Worm (Caenorhabditis elegans): Measurements from ENCODE around the gene srh-102.

DNA sequence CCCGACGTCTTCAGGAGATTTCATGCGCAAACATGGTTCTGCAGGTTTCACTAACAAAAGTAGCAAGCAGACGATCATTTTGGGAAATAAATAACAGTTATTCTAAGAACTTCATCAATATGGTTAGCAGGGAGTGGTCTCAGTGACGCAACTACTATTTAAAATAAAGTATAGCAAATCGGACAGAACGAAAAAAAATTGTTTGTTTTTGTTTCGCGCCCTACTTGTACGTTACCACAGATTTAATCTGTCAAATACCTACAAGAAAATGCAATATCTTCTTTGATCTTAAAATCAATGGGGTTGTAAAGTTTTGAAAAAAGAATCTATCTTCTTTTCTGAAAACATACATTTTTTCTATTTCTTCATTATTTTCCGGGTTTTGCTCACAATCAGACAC lies 33.6 kb upstream of the srh-102 start, which contains the start of gene srz-96:
- TF ChIP-seq nhr-77 (tag; optimal IDR thresholded peaks at IDR 0.05): no peak
- no peak for TF ChIP-seq ztf-11 (tag; optimal IDR thresholded peaks at IDR 0.05)
- no peak for TF ChIP-seq nhr-85 (tag)
- no peak for TF ChIP-seq elt-2 (tag; optimal IDR thresholded peaks at IDR 0.05)
- no peak for TF ChIP-seq pqm-1 (tag; optimal IDR thresholded peaks at IDR 0.05)
- TF ChIP-seq unc-130 (tag; optimal IDR thresholded peaks at IDR 0.05): no peak
- no peak for TF ChIP-seq blmp-1 (tag; optimal IDR thresholded peaks at IDR 0.05)
- TF ChIP-seq grh-1 (GFP tag; IDR thresholded peaks at IDR 0.05): no peak
